Worm (Caenorhabditis elegans) whole organism, mixed stage, embryonic: Measurements from ENCODE around the gene ddl-2.
A peak's percentile ranks its signal among the peaks of the same experiment; 100 is the strongest.

ENCODE experiments used
- M03D4.4 ChIP-seq: sonication (generic microtip); optimal IDR thresholded peaks from 2 replicates; lab custom pipeline; 2017; ENCODE audit warnings: mild to moderate bottlenecking, missing genetic modification characterization, missing compliant biosample characterization
- bed-3 ChIP-seq: fragments of 200-800 bp; sonication (Bioruptor generic); optimal IDR thresholded peaks from 3 replicates; lab custom pipeline; 2018; ENCODE audit warnings: mild to moderate bottlenecking, missing genetic modification characterization, moderate library complexity, missing compliant biosample characterization
- blmp-1 ChIP-seq: fragments of 150-350 bp; optimal IDR thresholded peaks from 2 replicates; lab custom pipeline; 2014; ENCODE audit warnings: missing biosample characterization, missing genetic modification characterization
- ceh-39 ChIP-seq: fragments of 150-350 bp; optimal IDR thresholded peaks from 2 replicates; lab custom pipeline; 2014; ENCODE audit warnings: missing biosample characterization, missing genetic modification characterization
- ceh-43 ChIP-seq: fragments of 200-800 bp; sonication (Bioruptor generic); optimal IDR thresholded peaks from 2 replicates; lab custom pipeline; 2018; ENCODE audit warnings: mild to moderate bottlenecking, missing genetic modification characterization, moderate library complexity, missing compliant biosample characterization
- ceh-83 ChIP-seq: fragments of 200-800 bp; sonication (Bioruptor generic); optimal IDR thresholded peaks from 2 replicates; lab custom pipeline; 2018; ENCODE audit warnings: mild to moderate bottlenecking, missing genetic modification characterization, missing compliant biosample characterization
- ces-1 ChIP-seq: fragments of 150-350 bp; optimal IDR thresholded peaks from 2 replicates; lab custom pipeline; 2014; ENCODE audit warnings: missing biosample characterization, missing genetic modification reagents, missing genetic modification characterization
- cnd-1 ChIP-seq: fragments of 200-800 bp; sonication (Bioruptor generic); optimal IDR thresholded peaks from 2 replicates; lab custom pipeline; 2018; ENCODE audit warnings: mild to moderate bottlenecking, missing genetic modification characterization, missing compliant biosample characterization
- drap-1 ChIP-seq: fragments of 200-800 bp; sonication (Bioruptor generic); optimal IDR thresholded peaks from 3 replicates; lab custom pipeline; 2018; ENCODE audit warnings: mild to moderate bottlenecking, missing genetic modification characterization, missing compliant biosample characterization
- elt-1 ChIP-seq: sonication (generic microtip); optimal IDR thresholded peaks from 2 replicates; lab custom pipeline; 2017; ENCODE audit warnings: missing genetic modification characterization, mild to moderate bottlenecking, missing compliant biosample characterization, antibody characterized with exemption, moderate library complexity, borderline replicate concordance; ENCODE audit not compliant: insufficient read depth
- elt-3 ChIP-seq: fragments of 150-350 bp; optimal IDR thresholded peaks from 2 replicates; lab custom pipeline; 2014; ENCODE audit warnings: missing biosample characterization, missing genetic modification characterization
- flh-1 ChIP-seq: fragments of 200-800 bp; sonication (Bioruptor generic); optimal IDR thresholded peaks from 2 replicates; lab custom pipeline; 2018; ENCODE audit warnings: mild to moderate bottlenecking, missing genetic modification characterization, moderate library complexity, missing compliant biosample characterization
- ham-2 ChIP-seq: fragments of 200-800 bp; sonication (Bioruptor generic); optimal IDR thresholded peaks from 2 replicates; lab custom pipeline; 2018; ENCODE audit warnings: mild to moderate bottlenecking, missing genetic modification characterization, missing compliant biosample characterization
- hlh-1 ChIP-seq: fragments of 150-350 bp; optimal IDR thresholded peaks from 2 replicates; lab custom pipeline; 2014; ENCODE audit warnings: missing biosample characterization, missing genetic modification reagents, missing genetic modification characterization
- lin-13 ChIP-seq: fragments of 150-350 bp; optimal IDR thresholded peaks from 2 replicates; lab custom pipeline; 2014; ENCODE audit warnings: missing biosample characterization, missing genetic modification characterization
- lin-32 ChIP-seq: fragments of 200-800 bp; sonication (Bioruptor generic); optimal IDR thresholded peaks from 2 replicates; lab custom pipeline; 2018; ENCODE audit warnings: mild to moderate bottlenecking, missing genetic modification characterization, missing compliant biosample characterization
- lsy-2 ChIP-seq: fragments of 150-350 bp; optimal IDR thresholded peaks from 2 replicates; lab custom pipeline; 2014; ENCODE audit warnings: missing biosample characterization, missing genetic modification characterization
- mab-5 ChIP-seq: fragments of 150-350 bp; optimal IDR thresholded peaks from 2 replicates; lab custom pipeline; 2014; ENCODE audit warnings: missing biosample characterization, missing genetic modification characterization
- mep-1 ChIP-seq: fragments of 150-350 bp; optimal IDR thresholded peaks from 2 replicates; lab custom pipeline; 2017; ENCODE audit warnings: missing biosample characterization, missing genetic modification reagents, missing genetic modification characterization, inconsistent platforms
- mls-2 ChIP-seq: sonication (generic microtip); optimal IDR thresholded peaks from 2 replicates; lab custom pipeline; 2016; ENCODE audit warnings: mild to moderate bottlenecking, missing genetic modification characterization, moderate library complexity, missing compliant biosample characterization
- nhr-2 ChIP-seq: fragments of 150-350 bp; optimal IDR thresholded peaks from 2 replicates; lab custom pipeline; 2014; ENCODE audit warnings: missing biosample characterization, missing genetic modification characterization
- nhr-237 ChIP-seq: fragments of 150-350 bp; optimal IDR thresholded peaks from 2 replicates; lab custom pipeline; 2014; ENCODE audit warnings: missing biosample characterization, missing genetic modification characterization
- nhr-28 ChIP-seq: fragments of 150-350 bp; optimal IDR thresholded peaks from 2 replicates; lab custom pipeline; 2014; ENCODE audit warnings: missing biosample characterization, missing genetic modification characterization
- nhr-76 ChIP-seq: sonication (generic microtip); optimal IDR thresholded peaks from 2 replicates; lab custom pipeline; 2017; ENCODE audit warnings: missing biosample characterization, missing genetic modification characterization
- pha-4 ChIP-seq: fragments of 150-350 bp; optimal IDR thresholded peaks from 2 replicates; lab custom pipeline; 2018; ENCODE audit warnings: missing biosample characterization, missing genetic modification reagents, missing genetic modification characterization
- sem-2 ChIP-seq: fragments of 200-800 bp; sonication (Bioruptor generic); optimal IDR thresholded peaks from 2 replicates; lab custom pipeline; 2018; ENCODE audit warnings: mild to moderate bottlenecking, missing genetic modification characterization, missing compliant biosample characterization
- snpc-4 ChIP-seq: fragments of 150-350 bp; optimal IDR thresholded peaks from 2 replicates; lab custom pipeline; 2014; ENCODE audit warnings: missing biosample characterization, missing genetic modification characterization
- sptf-1 ChIP-seq: sonication (generic microtip); optimal IDR thresholded peaks from 2 replicates; lab custom pipeline; 2017; ENCODE audit warnings: mild to moderate bottlenecking, missing genetic modification characterization, moderate library complexity, missing compliant biosample characterization
- tbx-8 ChIP-seq: fragments of 200-800 bp; sonication (Bioruptor generic); optimal IDR thresholded peaks from 2 replicates; lab custom pipeline; 2018; ENCODE audit warnings: mild to moderate bottlenecking, missing genetic modification characterization, moderate library complexity, missing compliant biosample characterization
- unc-120 ChIP-seq: sonication (generic microtip); optimal IDR thresholded peaks from 2 replicates; lab custom pipeline; 2017; ENCODE audit warnings: missing genetic modification characterization, missing compliant biosample characterization; ENCODE audit not compliant: poor library complexity, severe bottlenecking
- unc-39 ChIP-seq: fragments of 150-350 bp; optimal IDR thresholded peaks from 2 replicates; lab custom pipeline; 2014; ENCODE audit warnings: missing biosample characterization, missing genetic modification characterization
- zip-8 ChIP-seq: fragments of 150-350 bp; optimal IDR thresholded peaks from 2 replicates; lab custom pipeline; 2014; ENCODE audit warnings: missing biosample characterization, missing genetic modification characterization
- ztf-11 ChIP-seq: fragments of 150-350 bp; optimal IDR thresholded peaks from 2 replicates; lab custom pipeline; 2014; ENCODE audit warnings: missing biosample characterization, missing genetic modification characterization

The ddl-2 gene

ce11 chrII:13547545-13547944, at the start of gene ddl-2:
Gene ddl-2 (minus strand): TSS chrII:13547645.
- TF ChIP-seq mep-1 (tag; lab: Kevin White, UChicago) (no peak), mls-2 (tag; lab: Kevin White, UChicago) (no peak), snpc-4 (tag; lab: Kevin White, UChicago) (no peak), bed-3 (GFP tag; lab: Kevin White, UChicago) (no peak), hlh-1 (tag; lab: Kevin White, UChicago) (no peak), ceh-83 (GFP tag; lab: Kevin White, UChicago) (no peak), elt-3 (tag; lab: Kevin White, UChicago) (no peak), M03D4.4 (tag; lab: Kevin White, UChicago) (no peak), unc-120 (no peak), ces-1 (GFP tag; lab: Kevin White, UChicago) (no peak), nhr-28 (tag; lab: Kevin White, UChicago) (no peak)

DNA sequence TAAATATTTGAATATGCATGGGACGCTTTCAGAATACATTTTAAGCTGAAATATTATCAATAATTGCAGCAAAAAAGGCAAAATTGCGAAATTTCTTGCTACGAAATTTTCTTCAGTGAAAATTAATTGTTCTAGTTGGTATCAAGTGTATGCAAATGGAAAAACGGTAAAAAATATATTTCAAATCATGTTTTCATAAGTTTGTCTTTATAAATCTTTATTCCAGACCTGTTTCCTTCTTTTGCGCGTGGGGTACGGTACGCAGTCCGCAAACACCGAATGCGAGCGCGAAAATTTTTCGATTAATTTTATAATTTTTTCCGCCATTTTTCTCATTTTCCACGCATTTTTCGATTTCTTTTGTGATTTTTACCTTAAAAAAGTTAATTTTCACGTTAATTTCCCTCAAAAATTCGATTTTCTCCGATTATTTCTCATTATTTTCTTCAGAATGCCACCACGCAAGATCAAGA, 49.1 kb upstream of the ddl-2 start, which contains the start of the genes fbxc-23 and csc-1:
Gene fbxc-23, minus strand, starts transcription at position 51 of the 473 bp plus-strand sequence.
Gene csc-1, plus strand, starts transcription at position 451 of the 473 bp plus-strand sequence.
- TF ChIP-seq ces-1 (GFP tag; lab: Kevin White, UChicago) (peak; percentile 71), drap-1 (GFP tag; lab: Kevin White, UChicago) (no peak), nhr-237 (tag; lab: Kevin White, UChicago) (peak; percentile 11), mep-1 (tag; lab: Kevin White, UChicago) (peak; percentile 40), lin-13 (tag; lab: Kevin White, UChicago) (peak; percentile 25), lsy-2 (peak; percentile 96)

ce11 chrII:13595279-13595678, 47.8 kb upstream of the ddl-2 start:
- TF ChIP-seq flh-1 (GFP tag; lab: Kevin White, UChicago): no peak
- no peak for TF ChIP-seq elt-1
- no peak for TF ChIP-seq ceh-43 (GFP tag; lab: Kevin White, UChicago)
- TF ChIP-seq nhr-237 (tag; lab: Kevin White, UChicago): no peak
- no peak for TF ChIP-seq bed-3 (GFP tag; lab: Kevin White, UChicago)
- no peak for TF ChIP-seq tbx-8 (GFP tag; lab: Kevin White, UChicago)
- TF ChIP-seq ztf-11 (tag; lab: Kevin White, UChicago): no peak
- no peak for TF ChIP-seq unc-120
- no peak for TF ChIP-seq mls-2 (tag; lab: Kevin White, UChicago)
- TF ChIP-seq M03D4.4 (tag; lab: Kevin White, UChicago): no peak
- TF ChIP-seq sptf-1: no peak
- TF ChIP-seq ceh-83 (GFP tag; lab: Kevin White, UChicago): no peak
- no peak for TF ChIP-seq sem-2 (GFP tag; lab: Kevin White, UChicago)
- TF ChIP-seq, all 35 proteins: peak for 0

ce11 chrII:13593659-13594221, 46.3 kb upstream of the ddl-2 start, which contains the start of gene clec-146:
Gene clec-146 (minus strand): TSS chrII:13593774.
- TF ChIP-seq unc-120 (no peak), ceh-39 (no peak), mab-5 (tag; lab: Kevin White, UChicago) (no peak), snpc-4 (tag; lab: Kevin White, UChicago) (no peak), zip-8 (tag; lab: Kevin White, UChicago) (no peak), pha-4 (tag; lab: Kevin White, UChicago) (no peak), lsy-2 (no peak), unc-39 (tag; lab: Kevin White, UChicago) (no peak), sem-2 (GFP tag; lab: Kevin White, UChicago) (no peak), cnd-1 (tag; lab: Kevin White, UChicago) (no peak), M03D4.4 (tag; lab: Kevin White, UChicago) (no peak), hlh-1 (tag; lab: Kevin White, UChicago) (no peak), elt-1 (no peak), ceh-83 (GFP tag; lab: Kevin White, UChicago) (no peak)

DNA sequence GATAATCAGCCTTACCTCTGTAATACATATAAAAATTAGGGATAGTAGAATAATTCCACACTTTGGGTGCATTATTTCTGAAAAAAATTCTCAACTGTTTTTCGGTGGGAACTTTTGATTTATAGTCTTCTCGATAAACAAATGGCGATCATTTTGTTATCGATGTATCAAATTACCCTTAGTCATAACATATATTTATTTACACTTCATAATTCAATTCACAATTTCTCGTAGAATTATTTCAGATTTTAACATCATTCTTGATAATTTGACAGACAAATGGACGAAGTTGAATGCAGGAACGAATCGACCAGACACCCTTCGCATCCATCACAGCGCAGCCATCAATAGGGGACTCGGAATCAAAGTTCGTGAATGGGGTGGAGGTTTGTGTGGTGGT, 43.0 kb upstream of the ddl-2 start, which contains the start of gene clec-145:
Gene clec-145, minus strand, starts transcription at position 101 of the 400 bp plus-strand sequence.
- TF ChIP-seq ces-1 (GFP tag; lab: Kevin White, UChicago) (no peak), ceh-83 (GFP tag; lab: Kevin White, UChicago) (no peak), M03D4.4 (tag; lab: Kevin White, UChicago) (no peak), mep-1 (tag; lab: Kevin White, UChicago) (no peak), sem-2 (GFP tag; lab: Kevin White, UChicago) (no peak), ztf-11 (tag; lab: Kevin White, UChicago) (no peak), elt-3 (tag; lab: Kevin White, UChicago) (no peak), nhr-2 (no peak), lin-32 (no peak), nhr-28 (tag; lab: Kevin White, UChicago) (no peak), ham-2 (GFP tag; lab: Kevin White, UChicago) (no peak), cnd-1 (tag; lab: Kevin White, UChicago) (no peak), nhr-76 (tag; lab: Kevin White, UChicago) (no peak), drap-1 (GFP tag; lab: Kevin White, UChicago) (no peak), tbx-8 (GFP tag; lab: Kevin White, UChicago) (no peak), ceh-39 (no peak), blmp-1 (tag; lab: Kevin White, UChicago) (no peak), snpc-4 (tag; lab: Kevin White, UChicago) (no peak), nhr-237 (tag; lab: Kevin White, UChicago) (no peak), mls-2 (tag; lab: Kevin White, UChicago) (no peak)
- TF ChIP-seq, all 35 proteins: peak for 0
